Worm (Caenorhabditis elegans) whole organism, L4 larva: ENCODE data around the gene srbc-83.

Experiments used
- aha-1 ChIP-seq: fragments of 150-350 bp; peaks from one replicate; lab custom pipeline; 2014; ENCODE audit warnings: missing biosample characterization, missing genetic modification characterization
- ama-1 ChIP-seq: fragments of 150-350 bp; optimal IDR thresholded peaks from 2 replicates; lab custom pipeline; 2014; ENCODE audit warnings: inconsistent platforms, mixed read lengths
- fos-1 ChIP-seq: fragments of 150-350 bp; optimal IDR thresholded peaks from 2 replicates; lab custom pipeline; 2014; ENCODE audit warnings: missing biosample characterization, missing genetic modification characterization
- lsy-2 ChIP-seq, 2 experiments: fragments of 150-350 bp in 1 of 2; sonication (generic microtip) in 1 of 2; optimal IDR thresholded peaks; 2 replicates each; lab custom pipeline; 2014 to 2017; ENCODE audit warnings: missing biosample characterization in 2 of 2, missing genetic modification characterization in 2 of 2
- unc-62 ChIP-seq, 3 experiments: fragments of 150-350 bp in 1 of 3; sonication (generic microtip); optimal IDR thresholded peaks in 2 of 3; peaks in 1 of 3; 1 replicate in 1 of 3; 2 replicates in 2 of 3; lab custom pipeline; 2014 to 2017; ENCODE audit warnings: missing biosample characterization in 3 of 3, missing genetic modification characterization in 3 of 3, missing genetic modification reagents in 3 of 3, missing genotype in 1 of 3
- ztf-7 ChIP-seq: fragments of 150-350 bp; optimal IDR thresholded peaks from 2 replicates; lab custom pipeline; 2014; ENCODE audit warnings: missing biosample characterization, missing genetic modification characterization

DNA sequence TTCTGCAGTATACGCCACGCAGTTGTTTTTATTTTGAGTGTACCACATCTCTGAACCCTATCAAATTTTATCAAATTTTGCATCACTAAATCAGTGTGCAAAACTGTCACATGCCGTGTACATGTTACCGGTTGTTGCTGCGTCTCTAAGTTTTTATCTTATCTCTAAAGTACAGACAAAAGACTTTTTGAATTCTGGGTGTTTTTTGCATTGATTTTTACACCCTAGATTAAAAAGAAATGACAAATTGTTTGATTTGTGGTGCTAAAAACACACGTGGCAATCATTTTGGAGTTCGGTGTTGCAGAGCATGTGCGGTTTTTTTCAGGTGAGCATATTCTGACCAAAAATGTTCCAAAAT, 45.1 kb downstream of the srbc-83 start, which contains the start of gene nhr-193:
- TF ChIP-seq ztf-7 (tag; lab: Kevin White, UChicago), result no peak
- TF ChIP-seq aha-1, result no peak
- TF ChIP-seq fos-1, result no peak
- TF ChIP-seq unc-62 (GFP tag; optimal IDR thresholded peaks at IDR 0.05 in 1 of 2; lab: Kevin White, UChicago), result no peak
- TF ChIP-seq unc-62 (tag; optimal IDR thresholded peaks at IDR 0.05; lab: Kevin White, UChicago), result no peak
- TF ChIP-seq ama-1 (lab: Kevin White, UChicago), result no peak
- TF ChIP-seq lsy-2 (tag; optimal IDR thresholded peaks at IDR 0.05; lab: Kevin White, UChicago), result no peak
